Fruit fly (Drosophila melanogaster) whole organism, prepupa: ENCODE measurements around the gene BCAS2.
"Not testable (repeated sequence)": the region's sequence is repeated elsewhere in the genome, so short reads cannot be mapped to it uniquely, and the experiment has no call there.

Experiments used
- Blimp-1 ChIP-seq: fragments of 200-800 bp; sonication (Bioruptor generic); optimal IDR thresholded peaks from 3 replicates; lab custom pipeline; 2017; ENCODE audit warnings: missing biosample characterization, missing genetic modification characterization, mild to moderate bottlenecking, moderate library complexity, missing genetic modification reagents
- CG6792 ChIP-seq: fragments of 200-800 bp; sonication (Bioruptor generic); optimal IDR thresholded peaks from 3 replicates; lab custom pipeline; 2016; ENCODE audit warnings: missing biosample characterization, missing genetic modification characterization
- Eip75B ChIP-seq: fragments of 200-800 bp; sonication (Bioruptor generic); optimal IDR thresholded peaks from 3 replicates; lab custom pipeline; 2016; ENCODE audit warnings: missing biosample characterization, missing genetic modification characterization
- OdsH ChIP-seq: fragments of 200-800 bp; sonication (Bioruptor generic); optimal IDR thresholded peaks from 3 replicates; lab custom pipeline; 2016; ENCODE audit warnings: missing biosample characterization, missing genetic modification characterization
- dac ChIP-seq: fragments of 200-800 bp; sonication (Bioruptor generic); optimal IDR thresholded peaks from 2 replicates; lab custom pipeline; 2017; ENCODE audit warnings: missing biosample characterization, mild to moderate bottlenecking, missing genetic modification characterization

- not testable (repeated sequence) for TF ChIP-seq CG6792; Eip75B; OdsH; Blimp-1 (GFP tag; lab: Kevin White, UChicago); dac (GFP tag; lab: Kevin White, UChicago)
Observed at dm6 chr3R:27963119-27963518, 41.0 kb upstream of the BCAS2 start, which contains the start of the genes CG31131 and CG4849.
